Worm (Caenorhabditis elegans): Measurements from ENCODE around the gene C01B10.3.
"Not testable (repeated sequence)": the region's sequence is repeated elsewhere in the genome, so short reads cannot be mapped to it uniquely, and the experiment has no call there.

C01B10.3 gene

ce11 chrIV:6591010-6591746 is 30.0 kb downstream of the C01B10.3 start, which contains the start of the genes nspb-1 and nspb-2:
nspb-1 (minus strand) TSS chrIV:6591110.
nspb-2 (plus strand) TSS chrIV:6591696.
- TF ChIP-seq ceh-39 (tag; optimal IDR thresholded peaks at IDR 0.05); ces-1 (GFP tag; optimal IDR thresholded peaks at IDR 0.05); nhr-12 (tag; optimal IDR thresholded peaks at IDR 0.05): not testable (repeated sequence)

DNA sequence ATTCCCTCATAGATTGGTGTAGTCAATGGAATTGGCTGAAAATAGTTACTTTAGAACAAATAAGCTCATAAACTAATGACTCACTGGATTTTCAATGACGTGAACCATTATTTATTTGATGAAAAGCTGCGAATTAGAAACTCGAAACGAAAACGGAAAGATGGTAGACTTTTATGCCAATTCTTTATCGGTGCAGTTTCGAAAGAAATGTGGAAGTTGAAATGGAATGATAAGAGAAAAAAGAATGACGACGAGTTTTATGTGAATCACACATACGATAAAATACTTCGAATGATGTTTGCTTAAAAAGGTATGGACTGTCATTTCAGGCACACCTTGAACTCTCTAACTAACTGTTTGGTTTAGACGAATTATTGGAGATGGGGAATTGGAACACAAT is 31.1 kb downstream of the C01B10.3 start, which contains the start of the genes lec-11 and irld-7:
lec-11 (minus strand) TSS at position 126 of the 400 bp plus-strand sequence.
irld-7 (plus strand) TSS at position 332 of the 400 bp plus-strand sequence.
- no peak for TF ChIP-seq ces-1 (GFP tag; optimal IDR thresholded peaks at IDR 0.05)

DNA sequence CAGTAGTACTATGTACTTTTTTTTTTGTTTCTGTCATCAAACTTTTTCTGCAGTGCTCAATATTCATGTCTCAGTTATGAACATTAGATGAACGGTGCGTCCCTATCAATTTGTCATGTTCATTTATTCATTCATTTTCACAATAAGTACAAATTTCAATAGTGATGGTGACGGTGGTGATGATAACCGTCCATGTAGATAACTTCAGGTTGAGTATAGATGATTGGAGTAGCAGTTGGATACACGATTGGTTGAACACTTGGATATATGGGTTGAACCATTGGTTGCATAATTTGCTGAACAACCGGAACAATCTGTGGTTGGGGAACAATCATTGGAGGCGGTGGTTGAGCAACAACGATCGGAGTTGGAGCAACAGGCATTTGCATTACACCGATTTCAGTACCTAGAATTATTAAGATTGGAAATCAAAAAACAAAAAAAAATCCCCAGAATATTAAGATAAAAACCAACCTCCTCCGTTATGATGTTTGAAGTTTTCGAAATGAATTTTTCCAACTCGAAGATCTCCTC is 33.0 kb downstream of the C01B10.3 start:
- TF ChIP-seq cnd-1 (tag; optimal IDR thresholded peaks at IDR 0.05) (no peak), mls-2 (tag; optimal IDR thresholded peaks at IDR 0.05) (no peak), mep-1 (tag; optimal IDR thresholded peaks at IDR 0.05) (no peak), ham-2 (GFP tag; optimal IDR thresholded peaks at IDR 0.05) (no peak), drap-1 (GFP tag; optimal IDR thresholded peaks at IDR 0.05) (no peak), nhr-28 (tag; optimal IDR thresholded peaks at IDR 0.05) (no peak), flh-1 (GFP tag; optimal IDR thresholded peaks at IDR 0.05) (no peak), ceh-43 (GFP tag; optimal IDR thresholded peaks at IDR 0.05) (no peak), sptf-1 (tag; optimal IDR thresholded peaks at IDR 0.05) (no peak), hlh-1 (tag; optimal IDR thresholded peaks at IDR 0.05) (no peak), unc-39 (tag; optimal IDR thresholded peaks at IDR 0.05) (no peak), ztf-11 (tag; optimal IDR thresholded peaks at IDR 0.05) (no peak), elt-1 (tag; optimal IDR thresholded peaks at IDR 0.05; ENCODE audit: borderline replicate concordance, insufficient read depth) (no peak), unc-62 (GFP tag; optimal IDR thresholded peaks at IDR 0.05) (no peak)

DNA sequence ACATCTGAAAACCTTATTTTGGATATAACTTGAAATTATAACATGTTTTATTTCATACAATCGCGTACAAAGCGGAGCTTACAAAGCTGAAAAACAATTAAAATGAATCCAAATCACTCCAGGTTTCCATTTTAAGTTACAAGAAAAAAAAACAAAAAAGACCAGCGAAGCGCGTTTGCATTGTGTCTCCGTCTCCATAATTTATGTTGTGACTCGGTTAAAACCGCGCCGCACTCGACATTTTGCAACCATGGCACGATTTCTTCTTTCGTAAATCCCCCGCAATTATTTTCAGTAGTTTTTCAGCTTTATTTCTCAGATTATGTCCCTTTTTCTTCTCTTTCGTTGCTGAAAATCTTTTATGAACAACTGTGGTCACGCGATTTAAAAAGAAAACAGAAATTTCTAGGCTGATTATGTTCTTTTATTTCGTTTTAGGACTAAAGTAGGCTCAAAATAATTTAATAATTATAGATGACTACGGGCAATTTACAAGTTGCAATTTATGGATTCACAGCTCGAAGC is 35.7 kb downstream of the C01B10.3 start, which contains the start of the genes F38A5.2 and dnj-11:
F38A5.2 (minus strand) TSS at position 4 of the 525 bp plus-strand sequence.
dnj-11 (plus strand) TSS at position 475 of the 525 bp plus-strand sequence.
- TF ChIP-seq lin-32 (GFP tag; optimal IDR thresholded peaks at IDR 0.05) (no peak), unc-120 (tag; optimal IDR thresholded peaks at IDR 0.05; ENCODE audit: poor library complexity, severe bottlenecking) (peak; percentile 55), lin-13 (tag; optimal IDR thresholded peaks at IDR 0.05) (peak; percentile 68), ceh-43 (GFP tag; optimal IDR thresholded peaks at IDR 0.05) (no peak), ces-1 (GFP tag; optimal IDR thresholded peaks at IDR 0.05) (peak; percentile 75), tbx-8 (GFP tag; optimal IDR thresholded peaks at IDR 0.05) (no peak), drap-1 (GFP tag; optimal IDR thresholded peaks at IDR 0.05) (no peak), ceh-39 (tag; optimal IDR thresholded peaks at IDR 0.05) (peak; percentile 73), mab-5 (tag; optimal IDR thresholded peaks at IDR 0.05) (no peak), nhr-237 (tag; optimal IDR thresholded peaks at IDR 0.05) (peak; percentile 78), M03D4.4 (tag; optimal IDR thresholded peaks at IDR 0.05) (no peak), ham-2 (GFP tag; optimal IDR thresholded peaks at IDR 0.05) (no peak), unc-62 (GFP tag; optimal IDR thresholded peaks at IDR 0.05) (no peak), zip-8 (tag; optimal IDR thresholded peaks at IDR 0.05) (no peak), hlh-1 (tag; optimal IDR thresholded peaks at IDR 0.05) (peak; percentile 25), mep-1 (tag; optimal IDR thresholded peaks at IDR 0.05) (peak; percentile 95), pha-4 (tag; optimal IDR thresholded peaks at IDR 0.05) (peak; percentile 64), lsy-2 (tag; optimal IDR thresholded peaks at IDR 0.05) (peak; percentile 78), cnd-1 (tag; optimal IDR thresholded peaks at IDR 0.05) (no peak), nhr-28 (tag; optimal IDR thresholded peaks at IDR 0.05) (no peak)

DNA sequence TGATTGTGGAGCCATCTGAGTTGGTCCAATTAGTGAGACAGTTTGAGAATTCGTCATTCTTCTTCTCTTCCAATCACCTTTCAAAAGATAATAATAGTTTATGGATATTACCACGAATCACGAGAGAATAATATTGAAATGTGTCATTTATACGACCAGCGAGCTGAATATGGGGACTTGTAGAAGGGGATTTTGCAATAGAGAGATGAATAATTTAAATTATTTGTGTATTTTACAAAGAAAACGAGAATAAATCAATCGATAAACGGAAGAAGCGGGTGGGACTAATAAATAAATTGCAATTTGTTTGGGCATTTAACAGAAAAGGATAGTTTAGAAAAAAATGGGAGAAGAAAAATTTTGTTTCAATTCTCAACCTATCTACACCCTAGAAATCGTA is 38.5 kb downstream of the C01B10.3 start, which contains the start of gene odr-8:
odr-8 (minus strand) TSS at position 101 of the 400 bp plus-strand sequence.
- no peak for TF ChIP-seq nhr-28 (tag; optimal IDR thresholded peaks at IDR 0.05)
- no peak for TF ChIP-seq blmp-1 (tag; optimal IDR thresholded peaks at IDR 0.05)
- TF ChIP-seq pha-4 (tag; optimal IDR thresholded peaks at IDR 0.05): no peak
- TF ChIP-seq hlh-1 (tag; optimal IDR thresholded peaks at IDR 0.05): no peak
- TF ChIP-seq ham-2 (GFP tag; optimal IDR thresholded peaks at IDR 0.05): no peak
- TF ChIP-seq flh-1 (GFP tag; optimal IDR thresholded peaks at IDR 0.05): no peak
- no peak for TF ChIP-seq mls-2 (tag; optimal IDR thresholded peaks at IDR 0.05)
- no peak for TF ChIP-seq nhr-76 (tag; optimal IDR thresholded peaks at IDR 0.05)
- TF ChIP-seq snpc-4 (tag; optimal IDR thresholded peaks at IDR 0.05): no peak
- no peak for TF ChIP-seq cnd-1 (tag; optimal IDR thresholded peaks at IDR 0.05)
- TF ChIP-seq ztf-11 (tag; optimal IDR thresholded peaks at IDR 0.05): no peak
